Fruit fly (Drosophila melanogaster): Measurements from ENCODE around the gene ninaE.
A peak's percentile ranks its signal among the peaks of the same experiment; 100 is the strongest.

Gene ninaE

DNA sequence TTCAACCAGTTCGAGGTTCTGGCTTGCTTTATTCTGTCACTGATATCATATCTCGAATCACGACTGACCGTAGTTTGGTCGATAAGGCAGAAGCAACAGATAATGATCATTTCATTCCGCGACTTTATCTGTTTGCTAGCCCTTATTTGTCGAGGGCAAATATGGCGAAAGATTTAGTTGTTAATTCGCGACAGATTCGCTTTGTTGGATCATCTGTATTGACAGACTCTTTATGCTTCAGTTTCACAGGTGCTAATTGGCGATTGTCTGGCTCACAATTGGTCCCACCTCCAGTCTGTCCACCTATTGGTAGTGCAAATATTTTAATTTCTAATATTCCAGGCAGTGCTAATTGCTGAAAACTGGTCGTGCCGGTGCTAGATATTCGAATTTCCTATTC, 36.3 kb upstream of the ninaE start:
- TF ChIP-seq D1 (tag; optimal IDR thresholded peaks at IDR 0.05) (no peak), fd96Ca (GFP tag; IDR thresholded peaks at IDR 0.05) (no peak), Pif1B (GFP tag; optimal IDR thresholded peaks at IDR 0.05) (peak; percentile 77), Pif1A (GFP tag; optimal IDR thresholded peaks at IDR 0.05) (peak; percentile 83), Ets98B (GFP tag; IDR thresholded peaks at IDR 0.05) (no peak), CG8159 (tag; optimal IDR thresholded peaks at IDR 0.05) (no peak), CG34367 (tag; optimal IDR thresholded peaks at IDR 0.05) (peak; percentile 41), gl (tag; optimal IDR thresholded peaks at IDR 0.05) (peak; percentile 63)

DNA sequence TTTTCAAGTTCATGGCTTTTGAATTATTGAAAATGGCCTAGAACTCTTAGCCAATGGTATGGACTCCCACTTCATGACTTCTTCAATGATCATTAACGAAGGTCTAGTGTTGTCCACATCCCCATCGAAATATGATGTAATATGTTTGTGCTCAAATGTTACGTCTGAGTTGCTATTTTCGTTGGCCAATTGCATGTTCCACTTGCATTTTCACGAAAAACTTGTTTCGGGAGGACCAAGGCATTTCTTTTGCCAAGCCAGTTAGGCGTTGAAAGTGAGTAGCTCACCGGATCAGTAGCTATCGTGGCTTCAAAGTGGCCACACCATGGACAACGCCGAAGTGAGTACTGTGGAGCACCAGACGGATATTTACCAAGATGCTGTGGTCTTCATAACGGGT, 30.2 kb upstream of the ninaE start, which contains the start of gene CG4770:
TSS of gene CG4770 (plus strand) at position 301 of the 400 bp plus-strand sequence.
- TF ChIP-seq CG8159 (tag; optimal IDR thresholded peaks at IDR 0.05) (no peak), CG14655 (GFP tag; optimal IDR thresholded peaks at IDR 0.05) (no peak), D1 (tag; optimal IDR thresholded peaks at IDR 0.05) (no peak), Snoo (tag; optimal IDR thresholded peaks at IDR 0.05) (no peak), CG15710 (tag; optimal IDR thresholded peaks at IDR 0.05) (no peak), CG13204 (GFP tag; optimal IDR thresholded peaks at IDR 0.05) (no peak), CG10348 (GFP tag; IDR thresholded peaks at IDR 0.05) (no peak), rn (GFP tag; IDR thresholded peaks at IDR 0.05) (no peak), CG9948 (tag; optimal IDR thresholded peaks at IDR 0.05) (no peak), fd96Ca (GFP tag; IDR thresholded peaks at IDR 0.05) (no peak), Pif1B (GFP tag; optimal IDR thresholded peaks at IDR 0.05) (no peak), CG12605 (GFP tag; IDR thresholded peaks at IDR 0.05) (no peak)

DNA sequence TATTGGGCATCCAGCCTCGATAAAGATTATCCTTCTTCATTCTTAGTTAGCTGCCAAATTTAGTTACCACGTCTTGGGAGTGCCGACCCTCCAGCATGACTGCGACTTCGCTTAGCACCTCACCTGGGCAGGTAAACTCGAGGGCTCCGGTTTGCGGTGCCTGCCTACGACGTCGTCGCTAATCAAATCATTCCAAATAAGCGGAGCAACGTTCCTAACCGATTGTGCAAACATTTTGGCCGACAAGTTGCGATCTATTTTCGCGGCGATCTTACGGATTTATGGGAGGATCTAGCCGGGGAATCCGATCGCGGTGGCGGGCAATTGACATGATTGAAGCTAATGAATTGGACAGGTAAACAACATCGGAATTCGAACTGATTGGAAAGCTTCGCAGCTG, 29.7 kb upstream of the ninaE start, which contains the start of gene CG4465:
TSS of gene CG4465 (minus strand) at position 101 of the 400 bp plus-strand sequence.
- TF ChIP-seq CG34367 (tag; optimal IDR thresholded peaks at IDR 0.05) (no peak), CG14655 (GFP tag; optimal IDR thresholded peaks at IDR 0.05) (no peak), CG15710 (tag; optimal IDR thresholded peaks at IDR 0.05) (no peak), fd96Ca (GFP tag; IDR thresholded peaks at IDR 0.05) (no peak), CG12605 (GFP tag; IDR thresholded peaks at IDR 0.05) (no peak), EcR (GFP tag; optimal IDR thresholded peaks at IDR 0.05) (no peak)

dm6 chr3R:19915312-19915711, 27.3 kb upstream of the ninaE start, which contains the start of the genes Xport-A and Xport-B:
Gene Xport-A, minus strand, starts transcription at chr3R:19915412.
Gene Xport-B, minus strand, starts transcription at chr3R:19915412.
- no peak for TF ChIP-seq Pif1A (GFP tag; optimal IDR thresholded peaks at IDR 0.05)
- TF ChIP-seq Ets98B (GFP tag; IDR thresholded peaks at IDR 0.05) = no peak
- TF ChIP-seq CG9948 (tag; optimal IDR thresholded peaks at IDR 0.05) = no peak
- no peak for TF ChIP-seq CG14655 (GFP tag; optimal IDR thresholded peaks at IDR 0.05)
- TF ChIP-seq CG4496 (GFP tag; IDR thresholded peaks at IDR 0.05) = no peak
- no peak for TF ChIP-seq Snoo (tag; optimal IDR thresholded peaks at IDR 0.05)
- TF ChIP-seq Pif1B (GFP tag; optimal IDR thresholded peaks at IDR 0.05) = no peak
- no peak for TF ChIP-seq D1 (tag; optimal IDR thresholded peaks at IDR 0.05)
- no peak for TF ChIP-seq CG13204 (GFP tag; optimal IDR thresholded peaks at IDR 0.05)
- no peak for TF ChIP-seq CG8159 (tag; optimal IDR thresholded peaks at IDR 0.05)
- TF ChIP-seq CG15710 (tag; optimal IDR thresholded peaks at IDR 0.05) = no peak
- TF ChIP-seq gl (tag; optimal IDR thresholded peaks at IDR 0.05) = no peak
- TF ChIP-seq CG12605 (GFP tag; IDR thresholded peaks at IDR 0.05) = no peak
- TF ChIP-seq CG32121 (GFP tag; IDR thresholded peaks at IDR 0.05) = no peak
- TF ChIP-seq CG8301 (tag; optimal IDR thresholded peaks at IDR 0.05) = no peak
- no peak for TF ChIP-seq CG17806 (tag; optimal IDR thresholded peaks at IDR 0.05)
- TF ChIP-seq CG10348 (GFP tag; IDR thresholded peaks at IDR 0.05) = no peak
- no peak for TF ChIP-seq EcR (GFP tag; optimal IDR thresholded peaks at IDR 0.05)
- no peak for TF ChIP-seq CG34367 (tag; optimal IDR thresholded peaks at IDR 0.05)
- no peak for TF ChIP-seq rn (GFP tag; IDR thresholded peaks at IDR 0.05)

DNA sequence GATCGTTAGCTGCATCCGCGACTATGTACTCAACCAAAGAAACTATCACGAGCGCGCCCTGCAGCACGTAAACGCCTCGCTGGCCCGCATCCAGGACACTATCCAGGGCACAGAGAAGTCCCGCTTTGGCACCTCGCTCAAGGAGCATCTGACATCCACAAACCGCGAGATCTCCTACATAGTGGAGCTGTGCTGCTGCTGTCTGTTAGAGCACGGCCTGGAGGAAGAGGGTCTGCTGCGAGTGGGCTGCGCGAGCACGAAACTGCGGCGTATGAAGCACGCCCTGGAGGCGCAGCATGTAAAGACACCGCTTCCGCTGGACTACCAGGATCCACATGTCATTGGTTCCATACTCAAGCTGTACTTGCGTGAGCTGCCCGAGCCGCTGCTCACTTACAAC, 23.0 kb upstream of the ninaE start:
- TF ChIP-seq Pif1B (GFP tag; optimal IDR thresholded peaks at IDR 0.05) = no peak
- TF ChIP-seq CG15710 (tag; optimal IDR thresholded peaks at IDR 0.05) = no peak
- no peak for TF ChIP-seq CG8301 (tag; optimal IDR thresholded peaks at IDR 0.05)
- no peak for TF ChIP-seq CG13204 (GFP tag; optimal IDR thresholded peaks at IDR 0.05)
- TF ChIP-seq Snoo (tag; optimal IDR thresholded peaks at IDR 0.05) = no peak
- TF ChIP-seq CG12605 (GFP tag; IDR thresholded peaks at IDR 0.05) = no peak
- no peak for TF ChIP-seq CG10348 (GFP tag; IDR thresholded peaks at IDR 0.05)

DNA sequence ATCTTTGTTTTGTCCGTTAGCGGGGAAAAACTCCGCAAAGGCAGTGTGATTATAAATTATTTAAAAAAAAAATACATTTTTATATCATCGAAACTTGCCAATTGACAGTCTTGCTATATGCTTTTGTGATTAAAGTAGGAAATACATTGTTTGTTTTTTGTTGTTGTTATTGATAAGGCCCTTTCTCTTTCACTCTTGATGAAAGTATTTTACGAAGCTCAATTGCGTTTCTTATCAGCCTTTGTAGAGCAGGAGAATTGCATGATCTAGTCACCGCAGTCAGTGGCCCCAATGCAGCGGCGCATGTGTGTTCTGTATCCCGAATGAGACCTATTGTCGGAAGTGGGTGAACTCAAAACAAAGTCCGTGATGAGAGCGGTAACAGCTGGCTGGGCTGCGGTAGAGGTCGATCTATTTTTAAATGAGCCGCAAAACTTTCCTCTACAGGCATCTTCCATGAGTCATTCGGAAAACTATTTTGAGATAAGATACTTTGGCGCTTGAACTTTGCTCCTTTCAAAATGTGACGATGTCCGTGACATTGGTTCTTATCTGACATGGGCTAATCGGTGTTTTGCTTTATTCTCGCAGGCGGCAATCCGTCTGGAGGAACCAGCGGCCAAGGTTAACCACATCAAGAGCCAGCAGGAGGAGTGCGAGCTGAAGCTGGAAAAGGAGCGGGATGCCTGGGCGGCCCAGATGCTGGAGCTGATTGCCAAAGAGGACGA, 22.5 kb upstream of the ninaE start:
- TF ChIP-seq CG9948 (tag; optimal IDR thresholded peaks at IDR 0.05) (no peak), EcR (GFP tag; optimal IDR thresholded peaks at IDR 0.05) (peak; percentile 52), CG34367 (tag; optimal IDR thresholded peaks at IDR 0.05) (no peak), Snoo (tag; optimal IDR thresholded peaks at IDR 0.05) (no peak), CG10348 (GFP tag; IDR thresholded peaks at IDR 0.05) (no peak), fd96Ca (GFP tag; IDR thresholded peaks at IDR 0.05) (no peak), Pif1A (GFP tag; optimal IDR thresholded peaks at IDR 0.05) (peak; percentile 45), CG8301 (tag; optimal IDR thresholded peaks at IDR 0.05) (peak; percentile 2), gl (tag; optimal IDR thresholded peaks at IDR 0.05) (peak; percentile 36), CG8159 (tag; optimal IDR thresholded peaks at IDR 0.05) (no peak), CG13204 (GFP tag; optimal IDR thresholded peaks at IDR 0.05) (no peak), Pif1B (GFP tag; optimal IDR thresholded peaks at IDR 0.05) (peak; percentile 40), CG12605 (GFP tag; IDR thresholded peaks at IDR 0.05) (no peak), rn (GFP tag; IDR thresholded peaks at IDR 0.05) (no peak), CG17806 (tag; optimal IDR thresholded peaks at IDR 0.05) (no peak), D1 (tag; optimal IDR thresholded peaks at IDR 0.05) (no peak), Ets98B (GFP tag; IDR thresholded peaks at IDR 0.05) (no peak), CG14655 (GFP tag; optimal IDR thresholded peaks at IDR 0.05) (peak; percentile 45), CG32121 (GFP tag; IDR thresholded peaks at IDR 0.05) (no peak), CG4496 (GFP tag; IDR thresholded peaks at IDR 0.05) (no peak), CG15710 (tag; optimal IDR thresholded peaks at IDR 0.05) (no peak)

Measured in whole organism, pupa.